Worm (Caenorhabditis elegans) whole organism, L4/young adult: ENCODE measurements around the gene nas-24.

Experiments used
- W03F9.2 ChIP-seq: fragments of 150-350 bp; optimal IDR thresholded peaks from 2 replicates; lab custom pipeline; 2014; ENCODE audit warnings: missing biosample characterization, missing genetic modification characterization
- dao-5 ChIP-seq: sonication (generic microtip); optimal IDR thresholded peaks from 2 replicates; lab custom pipeline; 2016; ENCODE audit warnings: missing genotype, missing genetic modification characterization, moderate library complexity, missing compliant biosample characterization
- him-1 ChIP-seq: sonication (generic microtip); optimal IDR thresholded peaks from 2 replicates; lab custom pipeline; 2016; ENCODE audit warnings: missing genotype, missing genetic modification reagents, missing genetic modification characterization, missing compliant biosample characterization

Gene nas-24

DNA sequence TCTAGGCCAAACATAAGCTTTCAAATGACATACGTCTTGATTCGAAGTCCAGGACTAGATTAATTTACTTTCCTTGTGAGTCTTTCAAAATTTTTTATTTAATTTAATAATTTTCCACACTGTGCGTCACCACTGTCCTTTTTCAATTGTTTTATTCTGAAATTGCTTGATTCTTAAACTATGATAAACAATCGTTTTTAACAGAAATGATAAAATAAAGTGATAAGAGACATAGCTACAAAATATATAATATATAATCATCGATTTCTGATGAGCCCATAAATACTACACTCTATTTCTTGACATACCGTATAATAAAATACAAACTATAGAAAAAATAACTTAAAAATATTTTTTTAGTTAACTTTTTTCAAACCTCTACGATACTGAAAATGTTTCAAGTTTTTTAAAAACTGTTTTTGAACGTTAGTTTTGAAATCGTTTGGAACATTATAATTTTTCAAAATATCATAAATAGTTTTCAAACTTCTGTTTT, at the start of gene nas-24:
Gene nas-24 (plus strand): TSS at position 446 of the 496 bp plus-strand sequence.
- TF ChIP-seq W03F9.2 (tag; lab: Kevin White, UChicago) (no peak), dao-5 (tag; lab: Kevin White, UChicago) (no peak), him-1 (tag; lab: Kevin White, UChicago) (no peak)

DNA sequence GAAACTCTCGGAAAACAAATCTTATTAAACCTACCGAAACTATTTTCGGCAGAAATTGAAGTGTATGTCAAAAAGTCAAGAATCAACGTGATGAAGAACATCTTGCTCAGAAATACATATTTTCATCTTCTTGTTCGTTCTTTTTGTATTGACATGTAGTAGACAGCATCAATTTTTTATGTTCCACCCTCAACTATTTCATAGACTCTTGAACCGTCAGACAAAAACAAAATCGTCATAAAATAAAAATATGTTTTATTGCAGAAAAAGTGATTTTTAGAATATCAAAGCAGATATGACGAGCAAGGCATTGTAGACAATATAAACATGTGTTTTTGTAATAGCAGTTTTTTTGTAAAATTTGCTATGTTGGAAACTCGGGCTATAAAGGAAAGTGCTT, 44.4 kb upstream of the nas-24 start, which contains the start of gene F35E12.2:
Gene F35E12.2 (minus strand): TSS at position 101 of the 400 bp plus-strand sequence.
- TF ChIP-seq W03F9.2 (tag; lab: Kevin White, UChicago) (no peak), him-1 (tag; lab: Kevin White, UChicago) (no peak)

ce11 chrV:13725574-13725973, 43.6 kb upstream of the nas-24 start, which contains the start of gene fbxa-181:
Gene fbxa-181 (plus strand): TSS chrV:13725874.
- TF ChIP-seq him-1 (tag; lab: Kevin White, UChicago): no peak
- TF ChIP-seq dao-5 (tag; lab: Kevin White, UChicago): no peak
- TF ChIP-seq W03F9.2 (tag; lab: Kevin White, UChicago): no peak

DNA sequence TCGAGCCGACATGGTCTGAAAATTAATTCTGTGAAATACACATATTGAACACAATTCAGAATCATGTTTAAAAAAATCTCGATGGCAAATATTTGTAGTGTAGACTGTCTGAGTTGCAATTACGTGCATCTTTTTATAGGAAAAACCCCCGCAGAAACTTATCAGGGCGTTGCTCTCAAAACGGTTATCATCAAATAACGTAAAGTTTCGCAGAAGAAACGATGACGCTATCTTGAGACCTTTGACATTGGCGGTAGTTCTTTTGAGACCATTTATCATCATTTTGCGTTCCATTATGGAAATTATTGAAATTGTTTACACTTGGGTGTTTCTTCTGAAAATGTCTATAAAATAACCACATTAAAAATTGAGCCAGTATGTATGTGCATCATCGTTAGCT, 38.4 kb upstream of the nas-24 start, which contains the start of gene dct-17:
Gene dct-17 (minus strand): TSS at position 23 of the 400 bp plus-strand sequence.
- TF ChIP-seq W03F9.2 (tag; lab: Kevin White, UChicago) (no peak), dao-5 (tag; lab: Kevin White, UChicago) (no peak), him-1 (tag; lab: Kevin White, UChicago) (no peak)

DNA sequence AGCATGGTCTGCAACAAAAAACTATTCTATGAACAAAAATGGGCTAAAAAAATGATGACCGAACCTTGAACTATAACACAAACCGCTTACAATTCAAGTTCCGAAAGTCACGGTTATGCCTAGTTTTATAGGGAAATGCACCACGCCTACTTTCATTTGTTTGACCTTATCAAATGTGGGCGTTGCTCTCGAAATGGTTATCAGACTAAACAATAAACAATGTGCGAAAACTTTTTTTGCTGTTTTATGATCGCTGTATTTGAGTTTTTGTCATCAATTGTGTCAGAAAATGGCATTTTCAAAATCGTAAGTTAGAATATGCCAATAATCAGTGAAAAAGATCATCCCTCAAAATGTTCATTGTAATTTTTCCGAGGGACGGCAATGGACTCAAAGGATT, 33.0 kb upstream of the nas-24 start, which contains the start of gene F35E12.6:
Gene F35E12.6 (minus strand): TSS at position 101 of the 400 bp plus-strand sequence.
- no peak for TF ChIP-seq him-1 (tag; lab: Kevin White, UChicago)
- no peak for TF ChIP-seq dao-5 (tag; lab: Kevin White, UChicago)
- no peak for TF ChIP-seq W03F9.2 (tag; lab: Kevin White, UChicago)

- TF ChIP-seq dao-5 (tag; lab: Kevin White, UChicago): no peak
- TF ChIP-seq him-1 (tag; lab: Kevin White, UChicago): no peak
- no peak for TF ChIP-seq W03F9.2 (tag; lab: Kevin White, UChicago)
These were observed 30.8 kb upstream of the nas-24 start, which contains the start of gene irg-5 for ce11 chrV:13738374-13738773. Gene irg-5 (minus strand): TSS chrV:13738474.

- TF ChIP-seq him-1 (tag; lab: Kevin White, UChicago) (no peak), dao-5 (tag; lab: Kevin White, UChicago) (no peak), W03F9.2 (tag; lab: Kevin White, UChicago) (no peak)
These were observed 29.3 kb upstream of the nas-24 start for ce11 chrV:13739901-13740300.

- TF ChIP-seq W03F9.2 (tag; lab: Kevin White, UChicago): no peak
- no peak for TF ChIP-seq dao-5 (tag; lab: Kevin White, UChicago)
- TF ChIP-seq him-1 (tag; lab: Kevin White, UChicago): no peak
These were observed 24.3 kb upstream of the nas-24 start, which contains the start of gene F35E12.9 for ce11 chrV:13744901-13745300. Gene F35E12.9 (minus strand): TSS chrV:13745127.

DNA sequence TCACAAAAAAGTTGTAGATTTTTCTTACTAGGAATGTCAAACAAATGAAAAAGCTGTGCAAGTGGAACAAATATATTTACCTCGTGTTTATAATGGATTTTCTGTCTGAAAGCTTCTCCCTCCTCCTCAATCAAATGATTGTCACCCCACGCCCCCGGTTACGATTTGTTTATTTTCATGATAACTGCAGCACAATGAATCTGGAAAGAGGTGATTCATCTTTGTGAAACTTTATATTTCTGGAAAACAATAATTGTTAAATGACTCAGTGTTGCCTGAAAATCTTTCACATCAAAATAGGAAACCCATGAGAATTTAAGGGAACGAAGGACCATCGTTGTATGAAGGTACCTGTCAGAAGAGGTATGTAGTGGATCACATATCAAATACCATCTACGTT, 20.5 kb upstream of the nas-24 start, which contains the start of gene F35E12.10:
Gene F35E12.10 (minus strand): TSS at position 101 of the 400 bp plus-strand sequence.
- TF ChIP-seq W03F9.2 (tag; lab: Kevin White, UChicago) (no peak), dao-5 (tag; lab: Kevin White, UChicago) (no peak), him-1 (tag; lab: Kevin White, UChicago) (no peak)

ce11 chrV:13751811-13752210, 17.4 kb upstream of the nas-24 start, which contains the start of gene cld-9:
Gene cld-9 (minus strand): TSS chrV:13751891.
- TF ChIP-seq W03F9.2 (tag; lab: Kevin White, UChicago) (no peak), him-1 (tag; lab: Kevin White, UChicago) (no peak), dao-5 (tag; lab: Kevin White, UChicago) (no peak)

DNA sequence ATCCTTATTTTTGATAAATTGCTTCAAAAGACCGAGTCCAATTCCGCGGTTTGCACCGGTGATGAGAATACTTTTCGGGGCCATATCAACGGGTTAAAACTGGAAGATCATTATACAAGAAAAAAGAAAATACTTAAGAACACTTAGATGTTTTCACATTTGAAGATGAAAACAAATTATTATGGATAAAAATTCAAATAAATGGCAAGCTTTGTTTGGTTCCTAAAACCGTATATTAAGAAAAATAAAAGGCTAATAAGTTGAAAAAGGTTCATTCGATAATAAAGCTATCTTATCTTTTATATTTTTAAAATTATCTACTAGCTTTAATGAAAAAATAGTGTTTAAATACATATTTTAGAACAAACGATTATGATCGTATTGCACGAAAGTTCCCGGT, 15.7 kb upstream of the nas-24 start, which contains the start of gene F20G2.1:
Gene F20G2.1 (minus strand): TSS at position 101 of the 400 bp plus-strand sequence.
- TF ChIP-seq dao-5 (tag; lab: Kevin White, UChicago) (no peak), him-1 (tag; lab: Kevin White, UChicago) (no peak), W03F9.2 (tag; lab: Kevin White, UChicago) (no peak)

DNA sequence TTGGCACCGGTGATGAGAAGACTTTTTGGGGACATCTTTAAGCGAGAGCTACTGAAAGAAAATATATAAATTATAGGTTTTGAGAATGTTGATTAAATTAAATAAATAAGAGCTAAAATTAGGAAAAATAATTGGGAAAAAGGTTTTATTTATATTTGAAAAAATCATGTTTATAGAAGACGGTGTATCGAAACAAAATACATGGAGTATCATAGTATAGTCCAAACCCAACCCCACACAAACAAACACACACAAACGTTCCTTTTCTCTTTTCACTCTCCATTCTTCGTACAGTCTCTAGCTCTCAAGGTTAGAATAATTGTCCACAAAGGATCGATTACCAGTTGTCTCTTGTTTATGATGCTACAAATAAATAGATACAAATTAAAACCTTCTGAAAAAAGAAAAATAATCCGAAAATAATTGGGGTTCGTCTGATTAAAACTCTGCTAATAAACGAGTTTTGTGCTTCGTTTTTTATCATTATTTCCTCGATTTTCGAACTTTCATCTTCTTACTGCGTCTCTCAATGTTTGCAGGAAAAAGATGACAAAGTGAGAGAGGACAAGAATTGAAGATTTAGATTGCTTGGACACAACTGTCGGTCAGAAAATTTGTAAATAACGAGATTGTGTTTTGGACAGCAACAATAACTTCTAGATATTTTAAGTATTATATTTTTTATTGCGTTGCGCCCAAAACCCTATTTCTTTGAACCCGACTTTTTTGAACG, 12.7 kb upstream of the nas-24 start, which contains the start of gene F20G2.2:
Gene F20G2.2 (minus strand): TSS at position 51 of the 733 bp plus-strand sequence.
- TF ChIP-seq W03F9.2 (tag; lab: Kevin White, UChicago) (no peak), dao-5 (tag; lab: Kevin White, UChicago) (no peak), him-1 (tag; lab: Kevin White, UChicago) (no peak)

- TF ChIP-seq him-1 (tag; lab: Kevin White, UChicago): no peak
- TF ChIP-seq dao-5 (tag; lab: Kevin White, UChicago): no peak
- TF ChIP-seq W03F9.2 (tag; lab: Kevin White, UChicago): no peak
These were observed 11.8 kb upstream of the nas-24 start for ce11 chrV:13757349-13757748.
